Fruit fly (Drosophila melanogaster) whole organism, embryonic: Measurements from ENCODE around the gene CG46460.

Experiments
- CG10431 ChIP-seq: fragments of 200-800 bp; sonication (Bioruptor generic); optimal IDR thresholded peaks from 3 replicates; lab custom pipeline; 2018; ENCODE audit warnings: missing biosample characterization, mild to moderate bottlenecking, missing genetic modification characterization
- CG10654 ChIP-seq: fragments of 200-800 bp; sonication (Bioruptor generic); optimal IDR thresholded peaks from 2 replicates; lab custom pipeline; 2016; ENCODE audit warnings: missing biosample characterization, missing genetic modification characterization
- CG11093 ChIP-seq: fragments of 200-800 bp; sonication (Bioruptor generic); IDR thresholded peaks from 3 replicates; pipeline ENCODE4 v1.3.6; 2022; ENCODE audit warnings: missing biosample characterization, missing genetic modification characterization
- CG13424 ChIP-seq: fragments of 200-800 bp; sonication (Bioruptor generic); optimal IDR thresholded peaks from 2 replicates; lab custom pipeline; 2019; ENCODE audit warnings: missing biosample characterization, mild to moderate bottlenecking, missing genetic modification characterization, moderate library complexity
- CG2129 ChIP-seq: fragments of 200-800 bp; sonication (Bioruptor generic); IDR thresholded peaks from 2 replicates; pipeline ENCODE4 v1.3.6; 2022; ENCODE audit warnings: missing biosample characterization, missing genetic modification characterization; ENCODE audit not compliant: partially characterized antibody
- CG34376 ChIP-seq: fragments of 200-800 bp; sonication (Bioruptor generic); optimal IDR thresholded peaks from 2 replicates; lab custom pipeline; 2018; ENCODE audit warnings: missing biosample characterization, mild to moderate bottlenecking, missing genetic modification characterization
- CG3838 ChIP-seq: fragments of 200-800 bp; sonication (Bioruptor generic); optimal IDR thresholded peaks from 3 replicates; lab custom pipeline; 2016; ENCODE audit warnings: missing biosample characterization, missing genetic modification characterization
- CG4282 ChIP-seq: fragments of 200-800 bp; sonication (Bioruptor generic); optimal IDR thresholded peaks from 2 replicates; lab custom pipeline; 2016; ENCODE audit warnings: missing biosample characterization, missing genetic modification characterization
- CG7928 ChIP-seq: fragments of 200-800 bp; sonication (Bioruptor generic); optimal IDR thresholded peaks from 2 replicates; lab custom pipeline; 2017; ENCODE audit warnings: missing biosample characterization, mild to moderate bottlenecking, missing genetic modification characterization
- CG8765 ChIP-seq: fragments of 200-800 bp; sonication (Bioruptor generic); IDR thresholded peaks from 2 replicates; pipeline ENCODE4 v1.3.6; 2022; ENCODE audit warnings: missing biosample characterization, missing genetic modification characterization
- CG8924 ChIP-seq: fragments of 200-800 bp; optimal IDR thresholded peaks from 3 replicates; lab custom pipeline; 2019; ENCODE audit warnings: missing biosample characterization, mild to moderate bottlenecking, missing genetic modification characterization, moderate library complexity
- CG8944 ChIP-seq: fragments of 200-800 bp; sonication (Bioruptor generic); optimal IDR thresholded peaks from 3 replicates; lab custom pipeline; 2016; ENCODE audit warnings: missing biosample characterization, missing genetic modification characterization
- CG9727 ChIP-seq: fragments of 200-800 bp; sonication (Bioruptor generic); optimal IDR thresholded peaks from 3 replicates; lab custom pipeline; 2017; ENCODE audit warnings: missing biosample characterization, mild to moderate bottlenecking, missing genetic modification characterization
- CTCF ChIP-seq: fragments of 200-800 bp; sonication (Bioruptor generic); optimal IDR thresholded peaks from 2 replicates; lab custom pipeline; 2017; ENCODE audit warnings: missing biosample characterization, mild to moderate bottlenecking, missing genetic modification characterization, moderate library complexity
- Dek ChIP-seq: fragments of 200-800 bp; sonication (Bioruptor generic); optimal IDR thresholded peaks from 3 replicates; lab custom pipeline; 2019; ENCODE audit warnings: missing biosample characterization, mild to moderate bottlenecking, missing genetic modification characterization, moderate library complexity
- E2f1 ChIP-seq: fragments of 200-800 bp; sonication (Bioruptor generic); IDR thresholded peaks from 2 replicates; pipeline ENCODE4 v1.3.6; 2022; ENCODE audit warnings: missing biosample characterization, missing genetic modification characterization
- Fer1 ChIP-seq: fragments of 200-800 bp; sonication (Bioruptor generic); optimal IDR thresholded peaks from 2 replicates; lab custom pipeline; 2017; ENCODE audit warnings: missing biosample characterization, mild to moderate bottlenecking, missing genetic modification characterization
- Gsc ChIP-seq: fragments of 200-800 bp; sonication (Bioruptor generic); IDR thresholded peaks from 2 replicates; pipeline ENCODE4 v1.3.6; 2022; ENCODE audit warnings: missing biosample characterization, missing genetic modification characterization
- HLH54F ChIP-seq: fragments of 200-800 bp; sonication (Bioruptor generic); optimal IDR thresholded peaks from 3 replicates; lab custom pipeline; 2016; ENCODE audit warnings: missing biosample characterization, missing genetic modification characterization
- HmgZ ChIP-seq: fragments of 200-800 bp; sonication (Bioruptor generic); optimal IDR thresholded peaks from 2 replicates; lab custom pipeline; 2018; ENCODE audit warnings: missing biosample characterization, mild to moderate bottlenecking, missing genetic modification characterization
- Lhr ChIP-seq: fragments of 200-800 bp; sonication (Bioruptor generic); optimal IDR thresholded peaks from 3 replicates; lab custom pipeline; 2017; ENCODE audit warnings: mild to moderate bottlenecking, missing biosample characterization, missing genetic modification reagents, missing genetic modification characterization
- MTF-1 ChIP-seq: fragments of 200-800 bp; sonication (Bioruptor generic); optimal IDR thresholded peaks from 2 replicates; lab custom pipeline; 2018; ENCODE audit warnings: missing biosample characterization, mild to moderate bottlenecking, missing genetic modification characterization, borderline replicate concordance
- Nf-YC ChIP-seq: fragments of 200-800 bp; optimal IDR thresholded peaks from 3 replicates; lab custom pipeline; 2019; ENCODE audit warnings: missing biosample characterization, mild to moderate bottlenecking, missing genetic modification characterization, moderate library complexity
- Opbp ChIP-seq: fragments of 200-800 bp; sonication (Bioruptor generic); IDR thresholded peaks from 3 replicates; pipeline ENCODE4 v1.3.6; 2022; ENCODE audit warnings: missing biosample characterization, missing genetic modification characterization; ENCODE audit not compliant: partially characterized antibody
- Optix ChIP-seq: fragments of 200-800 bp; sonication (Bioruptor generic); IDR thresholded peaks from 3 replicates; pipeline ENCODE4 v1.3.6; 2022; ENCODE audit warnings: missing biosample characterization, missing genetic modification characterization
- Side ChIP-seq: fragments of 200-800 bp; sonication (Bioruptor generic); optimal IDR thresholded peaks from 2 replicates; lab custom pipeline; 2016; ENCODE audit warnings: missing biosample characterization, missing genetic modification characterization
- Sry-δ ChIP-seq: fragments of 200-800 bp; sonication (Bioruptor generic); optimal IDR thresholded peaks from 2 replicates; lab custom pipeline; 2016; ENCODE audit warnings: missing biosample characterization, missing genetic modification characterization
- Xbp1 ChIP-seq: fragments of 200-800 bp; sonication (Bioruptor generic); optimal IDR thresholded peaks from 3 replicates; lab custom pipeline; 2016; ENCODE audit warnings: missing biosample characterization, mild to moderate bottlenecking, missing genetic modification characterization
- Xrp1 ChIP-seq: fragments of 200-800 bp; sonication (Bioruptor generic); IDR thresholded peaks from 2 replicates; pipeline ENCODE4 v1.3.6; 2022; ENCODE audit warnings: missing biosample characterization, missing genetic modification characterization
- ac ChIP-seq: fragments of 200-800 bp; sonication (Bioruptor generic); optimal IDR thresholded peaks from 3 replicates; lab custom pipeline; 2017; ENCODE audit warnings: missing biosample characterization, mild to moderate bottlenecking, missing genetic modification characterization
- bigmax ChIP-seq: fragments of 200-800 bp; sonication (Bioruptor generic); optimal IDR thresholded peaks from 2 replicates; lab custom pipeline; 2018; ENCODE audit warnings: missing biosample characterization, mild to moderate bottlenecking, missing genetic modification characterization
- br ChIP-seq: fragments of >200 bp; optimal IDR thresholded peaks from 2 replicates; lab custom pipeline; 2017
- cad ChIP-seq: fragments of >200 bp; optimal IDR thresholded peaks from 2 replicates; lab custom pipeline; 2017; ENCODE audit warnings: missing biosample characterization, missing genetic modification characterization
- caup ChIP-seq: fragments of 200-800 bp; sonication (Bioruptor generic); optimal IDR thresholded peaks from 3 replicates; lab custom pipeline; 2017; ENCODE audit warnings: missing biosample characterization, mild to moderate bottlenecking, missing genetic modification characterization, moderate library complexity; ENCODE audit not compliant: severe bottlenecking
- disco-r ChIP-seq: fragments of 200-800 bp; sonication (Bioruptor generic); optimal IDR thresholded peaks from 2 replicates; lab custom pipeline; 2016; ENCODE audit warnings: missing biosample characterization, missing genetic modification characterization
- dpn ChIP-seq, 2 experiments: fragments of 200-800 bp; sonication (Bioruptor generic); optimal IDR thresholded peaks; 3 replicates each; lab custom pipeline; 2016; ENCODE audit warnings: missing biosample characterization in 2 of 2, missing genetic modification characterization in 2 of 2
- ewg ChIP-seq: fragments of 200-800 bp; sonication (Bioruptor generic); optimal IDR thresholded peaks from 3 replicates; lab custom pipeline; 2017; ENCODE audit warnings: mild to moderate bottlenecking, missing biosample characterization, missing genetic modification reagents, missing genetic modification characterization
- fu2 ChIP-seq: fragments of 200-800 bp; sonication (Bioruptor generic); optimal IDR thresholded peaks from 2 replicates; lab custom pipeline; 2016; ENCODE audit warnings: missing biosample characterization, missing genetic modification characterization
- gce ChIP-seq: fragments of 200-800 bp; sonication (Bioruptor generic); IDR thresholded peaks from 3 replicates; pipeline ENCODE4 v1.3.6; 2022; ENCODE audit warnings: missing biosample characterization, missing genetic modification characterization
- grau ChIP-seq: fragments of 200-800 bp; optimal IDR thresholded peaks from 3 replicates; lab custom pipeline; 2019; ENCODE audit warnings: missing biosample characterization, mild to moderate bottlenecking, missing genetic modification characterization, moderate library complexity
- grn ChIP-seq: fragments of 200-800 bp; sonication (Bioruptor generic); optimal IDR thresholded peaks from 3 replicates; lab custom pipeline; 2017; ENCODE audit warnings: missing biosample characterization, missing genetic modification characterization
- kah ChIP-seq: fragments of 200-800 bp; sonication (Bioruptor generic); optimal IDR thresholded peaks from 2 replicates; lab custom pipeline; 2018; ENCODE audit warnings: missing biosample characterization, mild to moderate bottlenecking, missing genetic modification characterization
- lbe ChIP-seq: fragments of 200-800 bp; sonication (Bioruptor generic); optimal IDR thresholded peaks from 2 replicates; lab custom pipeline; 2016; ENCODE audit warnings: missing biosample characterization, mild to moderate bottlenecking, missing genetic modification characterization
- mld ChIP-seq: fragments of 200-800 bp; sonication (Bioruptor generic); IDR thresholded peaks from 3 replicates; pipeline ENCODE4 v1.3.6; 2022; ENCODE audit warnings: missing biosample characterization, missing genetic modification characterization; ENCODE audit not compliant: partially characterized antibody
- nerfin-1 ChIP-seq: fragments of 200-800 bp; sonication (Bioruptor generic); optimal IDR thresholded peaks from 3 replicates; lab custom pipeline; 2019; ENCODE audit warnings: missing biosample characterization, mild to moderate bottlenecking, missing genetic modification characterization, moderate library complexity
- pho ChIP-seq: fragments of 200-800 bp; sonication (Bioruptor generic); optimal IDR thresholded peaks from 2 replicates; lab custom pipeline; 2016; ENCODE audit warnings: missing biosample characterization, missing genetic modification characterization
- pros ChIP-seq: fragments of 200-800 bp; sonication (Bioruptor generic); optimal IDR thresholded peaks from 3 replicates; lab custom pipeline; 2019; ENCODE audit warnings: missing biosample characterization, mild to moderate bottlenecking, missing genetic modification characterization, moderate library complexity
- ranshi ChIP-seq: fragments of 200-800 bp; sonication (Bioruptor generic); IDR thresholded peaks from 2 replicates; pipeline ENCODE4 v1.3.6; 2022; ENCODE audit warnings: missing biosample characterization, missing genetic modification characterization
- seq ChIP-seq: fragments of 200-800 bp; sonication (Bioruptor generic); IDR thresholded peaks from 2 replicates; pipeline ENCODE4 v1.3.6; 2022; ENCODE audit warnings: missing biosample characterization, missing genetic modification characterization
- tap ChIP-seq: fragments of 200-800 bp; optimal IDR thresholded peaks from 3 replicates; lab custom pipeline; 2019; ENCODE audit warnings: missing biosample characterization, mild to moderate bottlenecking, missing genetic modification characterization, moderate library complexity
- vvl ChIP-seq: fragments of 200-800 bp; sonication (Bioruptor generic); IDR thresholded peaks from 2 replicates; pipeline ENCODE4 v1.3.6; 2022; ENCODE audit warnings: missing biosample characterization, missing genetic modification characterization
- zen ChIP-seq: fragments of 200-800 bp; sonication (Bioruptor generic); optimal IDR thresholded peaks from 3 replicates; lab custom pipeline; 2018; ENCODE audit warnings: missing biosample characterization, mild to moderate bottlenecking, missing genetic modification characterization, moderate library complexity
- zfh2 ChIP-seq: fragments of 200-800 bp; sonication (Bioruptor generic); optimal IDR thresholded peaks from 2 replicates; lab custom pipeline; 2016; ENCODE audit warnings: missing biosample characterization, missing genetic modification characterization

Gene CG46460

DNA sequence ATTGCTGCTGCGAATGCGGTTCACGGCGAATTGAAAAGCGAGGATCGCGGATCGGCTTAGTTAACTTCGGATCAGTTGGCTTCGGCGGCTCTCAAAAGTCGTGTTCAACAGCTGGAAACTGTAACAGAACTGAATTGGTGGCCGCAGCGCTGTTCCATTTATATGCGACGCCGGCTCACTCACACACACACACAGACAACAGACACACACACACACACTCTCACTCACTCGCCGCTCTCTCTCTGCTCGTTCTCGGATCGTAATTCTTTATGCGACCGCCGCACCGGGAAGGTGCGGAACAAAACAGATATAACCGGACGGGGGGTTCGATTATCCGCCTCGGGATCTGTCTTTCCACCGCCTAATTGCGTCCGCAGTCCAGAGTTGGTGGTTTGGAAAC, at the start of gene CG46460 (continued):
- TF ChIP-seq Nf-YC (tag; lab: Kevin White, UChicago) (peak; percentile 6), mld (no peak), CTCF (GFP tag; lab: Kevin White, UChicago) (no peak), Side (GFP tag; lab: Kevin White, UChicago) (no peak), bigmax (GFP tag; lab: Kevin White, UChicago) (no peak), CG10654 (no peak), CG8924 (no peak), CG11093 (GFP tag; lab: Robert Waterston, UW) (no peak), Gsc (GFP tag; lab: Robert Waterston, UW) (no peak), grau (tag; lab: Kevin White, UChicago) (peak; percentile 21), pros (GFP tag; lab: Kevin White, UChicago) (no peak), CG8765 (no peak), zen (tag; lab: Kevin White, UChicago) (peak; percentile 70), nerfin-1 (tag; lab: Kevin White, UChicago) (no peak), Xbp1 (GFP tag; lab: Kevin White, UChicago) (no peak), CG3838 (GFP tag; lab: Kevin White, UChicago) (no peak), Sry-δ (GFP tag; lab: Kevin White, UChicago) (no peak), Opbp (GFP tag; lab: Robert Waterston, UW) (peak; percentile 43; the same call in 1 of the 3 replicates), CG7928 (no peak), HLH54F (GFP tag; lab: Kevin White, UChicago) (no peak), kah (GFP tag; lab: Kevin White, UChicago) (no peak), CG10431 (no peak), tap (no peak), caup (GFP tag; lab: Kevin White, UChicago) (no peak), Optix (GFP tag; lab: Robert Waterston, UW) (no peak), cad (peak; percentile 44), MTF-1 (GFP tag; lab: Kevin White, UChicago) (no peak), grn (GFP tag; lab: Kevin White, UChicago) (no peak), br (no peak), vvl (GFP tag; lab: Robert Waterston, UW) (peak; percentile 41; the same call in 1 of the 2 replicates), CG9727 (GFP tag; lab: Kevin White, UChicago) (peak; percentile 32), pho (GFP tag; lab: Kevin White, UChicago) (no peak), Xrp1 (GFP tag; lab: Robert Waterston, UW) (no peak), seq (GFP tag; lab: Robert Waterston, UW) (no peak), CG8944 (GFP tag; lab: Kevin White, UChicago) (no peak), CG13424 (tag; lab: Kevin White, UChicago) (no peak), CG4282 (GFP tag; lab: Kevin White, UChicago) (no peak), lbe (GFP tag; lab: Kevin White, UChicago) (no peak), CG34376 (GFP tag; lab: Kevin White, UChicago) (peak; percentile 6), ac (GFP tag; lab: Kevin White, UChicago) (peak; percentile 9), fu2 (GFP tag; lab: Kevin White, UChicago) (no peak), zfh2 (GFP tag; lab: Kevin White, UChicago) (no peak), disco-r (no peak), dpn (GFP tag; optimal IDR thresholded peaks at IDR 0.05; lab: Kevin White, UChicago) (no peak), Dek (tag; lab: Kevin White, UChicago) (no peak), Lhr (GFP tag; lab: Kevin White, UChicago) (no peak), ranshi (no peak; the same call in 1 of the 2 replicates), ewg (GFP tag; lab: Kevin White, UChicago) (no peak), Fer1 (GFP tag; lab: Kevin White, UChicago) (no peak), HmgZ (tag; lab: Kevin White, UChicago) (peak; percentile 4), E2f1 (no peak), gce (no peak), CG2129 (GFP tag; lab: Robert Waterston, UW) (no peak)
